Fruit fly (Drosophila melanogaster) whole organism, wandering third instar larva: Measurements from ENCODE around the gene CG6126.

ENCODE experiments used
- Abd-B ChIP-seq: fragments of >200 bp; optimal IDR thresholded peaks from 2 replicates; lab custom pipeline; 2017; ENCODE audit warnings: missing biosample characterization, missing genetic modification characterization
- CG32264 ChIP-seq: fragments of 200-800 bp; sonication (Bioruptor generic); optimal IDR thresholded peaks from 2 replicates; lab custom pipeline; 2016; ENCODE audit warnings: missing biosample characterization, missing genetic modification characterization
- CG9705 ChIP-seq: fragments of 200-800 bp; sonication (Bioruptor generic); optimal IDR thresholded peaks from 2 replicates; lab custom pipeline; 2018; ENCODE audit warnings: missing biosample characterization, mild to moderate bottlenecking, missing genetic modification characterization
- CrebA ChIP-seq: fragments of 200-800 bp; sonication (Bioruptor generic); optimal IDR thresholded peaks from 2 replicates; lab custom pipeline; 2016; ENCODE audit warnings: missing biosample characterization, mild to moderate bottlenecking, missing genetic modification characterization, borderline replicate concordance
- Dfd ChIP-seq: fragments of >200 bp; optimal IDR thresholded peaks from 2 replicates; lab custom pipeline; 2017; ENCODE audit warnings: missing biosample characterization, missing genetic modification characterization
- Dif ChIP-seq: fragments of 200-275, 200-300 bp; sonication (Bioruptor generic); optimal IDR thresholded peaks from 2 replicates; lab custom pipeline; 2018; ENCODE audit warnings: missing biosample characterization, missing genetic modification characterization; ENCODE audit not compliant: partially characterized antibody
- GATAd ChIP-seq: sonication (Bioruptor generic); optimal IDR thresholded peaks from 2 replicates; lab custom pipeline; 2016; ENCODE audit warnings: missing biosample characterization, missing genetic modification characterization
- HLH106 ChIP-seq: fragments of 200-800 bp; optimal IDR thresholded peaks from 3 replicates; lab custom pipeline; 2019; ENCODE audit warnings: missing biosample characterization, mild to moderate bottlenecking, missing genetic modification characterization, moderate library complexity
- Hnf4 ChIP-seq: fragments of 200-800 bp; sonication (Bioruptor generic); optimal IDR thresholded peaks from 2 replicates; lab custom pipeline; 2016; ENCODE audit warnings: missing biosample characterization, mild to moderate bottlenecking, missing genetic modification characterization
- Hr78 ChIP-seq: fragments of >200 bp; optimal IDR thresholded peaks from 2 replicates; lab custom pipeline; 2017; ENCODE audit warnings: missing biosample characterization, missing genetic modification characterization
- Hr83 ChIP-seq: fragments of 200-300 bp; sonication (Bioruptor generic); optimal IDR thresholded peaks from 2 replicates; lab custom pipeline; 2016; ENCODE audit warnings: missing biosample characterization, mild to moderate bottlenecking, missing genetic modification characterization, moderate library complexity; ENCODE audit not compliant: poor library complexity, severe bottlenecking
- Jra ChIP-seq: sonication (Bioruptor generic); optimal IDR thresholded peaks from 2 replicates; lab custom pipeline; 2016; ENCODE audit warnings: missing biosample characterization, missing genetic modification characterization
- Mio ChIP-seq: sonication (Bioruptor generic); optimal IDR thresholded peaks from 2 replicates; lab custom pipeline; 2016; ENCODE audit warnings: missing biosample characterization, missing genetic modification characterization
- Myc ChIP-seq: fragments of >200 bp; optimal IDR thresholded peaks from 2 replicates; lab custom pipeline; 2017
- N ChIP-seq: fragments of >200 bp; optimal IDR thresholded peaks from 2 replicates; lab custom pipeline; 2018; ENCODE audit warnings: missing biosample characterization, missing external identifiers, missing genetic modification characterization
- OdsH ChIP-seq: fragments of 200-800 bp; sonication (Bioruptor generic); optimal IDR thresholded peaks from 2 replicates; lab custom pipeline; 2016; ENCODE audit warnings: missing biosample characterization, mild to moderate bottlenecking, missing genetic modification characterization
- Rel ChIP-seq, 2 experiments: fragments of 200-800 bp; sonication (Bioruptor generic) in 1 of 2; optimal IDR thresholded peaks; 2 replicates in 1 of 2; 3 replicates in 1 of 2; lab custom pipeline; 2016 to 2019; ENCODE audit warnings: mild to moderate bottlenecking in 2 of 2, missing biosample characterization in 2 of 2, missing genetic modification characterization in 2 of 2, moderate library complexity in 1 of 2
- Sp1 ChIP-seq: fragments of 200-800 bp; sonication (Bioruptor generic); optimal IDR thresholded peaks from 3 replicates; lab custom pipeline; 2019; ENCODE audit warnings: missing biosample characterization, mild to moderate bottlenecking, missing genetic modification characterization, moderate library complexity
- Vsx2 ChIP-seq: fragments of 200-300, 225-300 bp; sonication (Bioruptor generic); optimal IDR thresholded peaks from 2 replicates; lab custom pipeline; 2018; ENCODE audit warnings: missing biosample characterization, missing genetic modification characterization; ENCODE audit not compliant: partially characterized antibody
- br ChIP-seq: fragments of 200-800 bp; sonication (Bioruptor generic); optimal IDR thresholded peaks from 2 replicates; lab custom pipeline; 2016; ENCODE audit warnings: missing biosample characterization, missing genetic modification characterization
- brk ChIP-seq: fragments of 200-800 bp; sonication (Bioruptor generic); optimal IDR thresholded peaks from 2 replicates; lab custom pipeline; 2016; ENCODE audit warnings: missing biosample characterization, mild to moderate bottlenecking, missing genetic modification characterization
- dl ChIP-seq, 2 experiments: fragments of 175-275, 200-275 bp in 1 of 2; fragments of 200-275 bp in 1 of 2; sonication (Bioruptor generic); optimal IDR thresholded peaks; lab custom pipeline; 2018; ENCODE audit warnings: mild to moderate bottlenecking in 2 of 2, missing biosample characterization in 2 of 2, missing genetic modification characterization in 2 of 2, moderate library complexity in 2 of 2; ENCODE audit not compliant: partially characterized antibody in 2 of 2, insufficient read depth in 1 of 2
- dmrt93B ChIP-seq: fragments of 200-800 bp; sonication (Bioruptor generic); optimal IDR thresholded peaks from 2 replicates; lab custom pipeline; 2018; ENCODE audit warnings: missing biosample characterization, mild to moderate bottlenecking, missing genetic modification characterization
- dsf ChIP-seq: sonication (Bioruptor generic); optimal IDR thresholded peaks from 2 replicates; lab custom pipeline; 2016; ENCODE audit warnings: missing biosample characterization, missing genetic modification characterization, borderline replicate concordance
- ey ChIP-seq: fragments of 200-800 bp; sonication (Bioruptor generic); optimal IDR thresholded peaks from 2 replicates; lab custom pipeline; 2016; ENCODE audit warnings: missing biosample characterization, missing genetic modification characterization
- foxo ChIP-seq, 2 experiments: fragments of 200-800 bp; sonication (Bioruptor generic); optimal IDR thresholded peaks; 2 replicates in 1 of 2; 3 replicates in 1 of 2; lab custom pipeline; 2016 to 2017; ENCODE audit warnings: missing biosample characterization in 2 of 2, missing genetic modification characterization in 2 of 2
- fru ChIP-seq: fragments of 200-800 bp; sonication (Bioruptor generic); optimal IDR thresholded peaks from 3 replicates; lab custom pipeline; 2016; ENCODE audit warnings: missing biosample characterization, mild to moderate bottlenecking, missing genetic modification characterization
- h ChIP-seq: fragments of 200-800 bp; sonication (Bioruptor generic); optimal IDR thresholded peaks from 3 replicates; lab custom pipeline; 2016; ENCODE audit warnings: missing biosample characterization, mild to moderate bottlenecking, missing genetic modification characterization
- jim ChIP-seq: fragments of 175-275, 200-325 bp; sonication (Bioruptor generic); optimal IDR thresholded peaks from 2 replicates; lab custom pipeline; 2016; ENCODE audit warnings: missing biosample characterization, mild to moderate bottlenecking, missing genetic modification characterization
- lola ChIP-seq: fragments of >200 bp; optimal IDR thresholded peaks from 2 replicates; lab custom pipeline; 2017; ENCODE audit warnings: missing biosample characterization, missing genetic modification characterization
- pan ChIP-seq: fragments of >200 bp; optimal IDR thresholded peaks from 2 replicates; lab custom pipeline; 2017
- psq ChIP-seq: fragments of 200-800 bp; sonication (Bioruptor generic); optimal IDR thresholded peaks from 3 replicates; lab custom pipeline; 2017; ENCODE audit warnings: missing biosample characterization, mild to moderate bottlenecking, missing genetic modification characterization, moderate library complexity
- rgr ChIP-seq: fragments of 200-800 bp; sonication (Bioruptor generic); optimal IDR thresholded peaks from 3 replicates; lab custom pipeline; 2016; ENCODE audit warnings: missing biosample characterization, mild to moderate bottlenecking, missing genetic modification characterization
- sage ChIP-seq: fragments of 200-800 bp; sonication (Bioruptor generic); optimal IDR thresholded peaks from 2 replicates; lab custom pipeline; 2016; ENCODE audit warnings: missing biosample characterization, mild to moderate bottlenecking, missing genetic modification characterization
- sv ChIP-seq: fragments of 200-800 bp; sonication (Bioruptor generic); optimal IDR thresholded peaks from 3 replicates; lab custom pipeline; 2016; ENCODE audit warnings: missing biosample characterization, missing genetic modification characterization
- tai ChIP-seq: sonication (Bioruptor generic); optimal IDR thresholded peaks from 2 replicates; lab custom pipeline; 2016; ENCODE audit warnings: missing biosample characterization, missing genetic modification characterization
- usp ChIP-seq: fragments of >200 bp; optimal IDR thresholded peaks from 2 replicates; lab custom pipeline; 2017; ENCODE audit warnings: missing biosample characterization, missing genetic modification characterization
- woc ChIP-seq: sonication (Bioruptor generic); optimal IDR thresholded peaks from 2 replicates; lab custom pipeline; 2016; ENCODE audit warnings: missing biosample characterization, mild to moderate bottlenecking, missing genetic modification characterization

CG6126 gene

DNA sequence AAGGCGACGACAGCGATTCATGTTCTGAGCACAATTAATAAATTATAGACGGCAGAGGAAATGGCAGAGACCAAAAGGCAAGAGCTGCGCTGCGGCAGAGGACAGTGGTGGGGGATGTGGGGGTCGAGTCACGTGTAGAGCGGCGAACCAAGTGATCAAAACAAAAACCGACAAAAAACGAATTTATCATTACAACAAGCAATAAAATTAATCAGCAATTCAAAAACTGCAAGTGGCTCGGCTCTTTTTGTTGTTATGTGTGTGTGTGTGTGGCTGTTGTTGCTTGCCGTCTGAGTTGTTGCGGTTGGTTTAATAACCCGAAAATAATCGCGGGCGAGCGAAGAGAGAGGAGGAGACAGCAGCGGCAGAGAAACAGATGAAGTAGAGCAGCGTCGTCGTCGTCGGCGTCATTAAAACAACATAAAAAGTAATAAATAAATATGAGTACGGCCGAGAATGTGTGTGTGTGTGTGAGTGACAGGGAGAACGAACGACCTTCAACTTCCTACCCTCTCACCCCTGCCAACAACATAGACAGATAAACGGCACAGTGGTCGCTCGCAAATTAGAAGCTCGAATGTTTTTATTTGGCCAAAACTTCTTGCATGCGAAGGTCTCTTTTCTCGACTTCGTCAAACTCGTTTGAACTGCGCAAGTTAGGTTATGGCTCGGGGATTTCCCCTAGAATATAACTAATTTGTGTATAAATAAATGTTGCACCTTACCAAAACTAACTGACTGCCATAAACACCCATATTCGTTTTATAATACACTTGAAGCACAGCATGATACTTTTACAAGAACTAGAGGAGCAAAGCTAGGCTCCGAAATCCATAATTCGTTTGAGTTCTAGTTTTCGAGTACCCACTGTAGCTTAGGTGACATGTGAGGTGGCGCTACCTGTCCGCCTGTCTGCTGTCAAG is 28.8 kb upstream of the CG6126 start:
- TF ChIP-seq CG9705 (GFP tag; lab: Kevin White, UChicago), result peak; percentile 26
- peak; percentile 74 for TF ChIP-seq sv (GFP tag; lab: Kevin White, UChicago)
- no peak for TF ChIP-seq N
- peak; percentile 66 for TF ChIP-seq HLH106 (tag; lab: Kevin White, UChicago)
- no peak for TF ChIP-seq sage
- no peak for TF ChIP-seq Mio (GFP tag; lab: Kevin White, UChicago)
- no peak for TF ChIP-seq GATAd (GFP tag; lab: Kevin White, UChicago)
- TF ChIP-seq usp (GFP tag; lab: Kevin White, UChicago), result no peak
- peak; percentile 57 for TF ChIP-seq rgr
- TF ChIP-seq foxo (GFP tag; optimal IDR thresholded peaks at IDR 0.05; lab: Kevin White, UChicago), result peak in 1 of 2 experiments; percentile 75
- no peak for TF ChIP-seq lola (GFP tag; lab: Kevin White, UChicago)
- TF ChIP-seq Dif (GFP tag; lab: Kevin White, UChicago), result no peak
- TF ChIP-seq brk (GFP tag; lab: Kevin White, UChicago), result peak; percentile 41
- peak; percentile 52 for TF ChIP-seq dmrt93B (GFP tag; lab: Kevin White, UChicago)
- no peak for TF ChIP-seq pan (lab: Kevin White, UChicago)
- TF ChIP-seq CrebA (GFP tag; lab: Kevin White, UChicago), result no peak
- peak; percentile 32 for TF ChIP-seq Hr83
- TF ChIP-seq fru (GFP tag; lab: Kevin White, UChicago), result peak; percentile 78
- peak; percentile 76 for TF ChIP-seq ey (GFP tag; lab: Kevin White, UChicago)
- peak; percentile 35 for TF ChIP-seq Dfd (GFP tag; lab: Kevin White, UChicago)
- peak; percentile 45 for TF ChIP-seq tai
- peak; percentile 58 for TF ChIP-seq OdsH (GFP tag; lab: Kevin White, UChicago)
- peak; percentile 31 for TF ChIP-seq jim (GFP tag; lab: Kevin White, UChicago)
- TF ChIP-seq dl (GFP tag; optimal IDR thresholded peaks at IDR 0.05; lab: Kevin White, UChicago; ENCODE audit: insufficient read depth in 1 of 2, partially characterized antibody in 2 of 2), result no peak
- no peak for TF ChIP-seq Hr78 (GFP tag; lab: Kevin White, UChicago)
- TF ChIP-seq dsf, result no peak
- TF ChIP-seq Myc (lab: Kevin White, UChicago), result no peak
- peak; percentile 43 for TF ChIP-seq Sp1 (GFP tag; lab: Kevin White, UChicago)
- peak; percentile 99 for TF ChIP-seq psq
- TF ChIP-seq Jra (GFP tag; lab: Kevin White, UChicago), result no peak
- TF ChIP-seq woc, result peak; percentile 65
- no peak for TF ChIP-seq CG32264
- peak; percentile 73 for TF ChIP-seq h (GFP tag; lab: Kevin White, UChicago)
- TF ChIP-seq Hnf4, result no peak
- peak; percentile 51 for TF ChIP-seq Rel (GFP tag; optimal IDR thresholded peaks at IDR 0.05; lab: Kevin White, UChicago)
- peak; percentile 64 for TF ChIP-seq Rel (tag; optimal IDR thresholded peaks at IDR 0.05; lab: Kevin White, UChicago)
- no peak for TF ChIP-seq Abd-B (GFP tag; lab: Kevin White, UChicago)
- TF ChIP-seq Vsx2 (GFP tag; lab: Kevin White, UChicago), result peak; percentile 30
- peak; percentile 52 for TF ChIP-seq br (GFP tag; lab: Kevin White, UChicago)

DNA sequence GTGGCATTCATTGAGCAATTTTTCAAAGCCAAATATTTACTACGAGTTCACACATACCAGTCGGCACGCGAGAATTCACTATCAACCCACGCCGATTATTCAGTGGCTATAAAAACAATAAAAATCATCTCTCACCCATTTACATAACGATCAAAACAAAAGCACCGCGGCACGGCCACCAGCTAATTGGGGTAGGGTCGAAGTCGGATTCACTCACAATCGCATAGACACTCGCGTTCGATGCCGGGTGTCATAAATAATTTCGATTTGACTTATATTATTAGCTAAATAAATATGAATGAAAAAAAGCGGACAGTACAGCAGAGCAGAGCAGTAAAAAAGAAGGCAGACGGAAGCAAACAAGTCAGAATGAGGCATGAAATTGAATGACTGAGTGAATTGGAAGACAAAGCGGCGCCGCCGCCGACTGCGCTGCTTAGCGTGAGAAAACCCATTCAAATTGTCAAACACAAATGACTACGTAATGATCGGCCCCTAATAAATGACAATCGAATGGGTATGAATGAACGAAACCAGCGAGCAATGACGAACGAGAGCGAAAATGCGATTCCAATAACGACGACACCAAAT is 27.3 kb upstream of the CG6126 start:
- TF ChIP-seq h (GFP tag; lab: Kevin White, UChicago), result peak; percentile 19
- no peak for TF ChIP-seq dl (GFP tag; optimal IDR thresholded peaks at IDR 0.05; lab: Kevin White, UChicago; ENCODE audit: insufficient read depth in 1 of 2, partially characterized antibody in 2 of 2)
- no peak for TF ChIP-seq Abd-B (GFP tag; lab: Kevin White, UChicago)
- TF ChIP-seq sage, result no peak
- TF ChIP-seq Hnf4, result peak; percentile 1
- TF ChIP-seq dsf, result no peak
- no peak for TF ChIP-seq Rel (GFP tag; optimal IDR thresholded peaks at IDR 0.05; lab: Kevin White, UChicago)
- peak; percentile 14 for TF ChIP-seq Rel (tag; optimal IDR thresholded peaks at IDR 0.05; lab: Kevin White, UChicago)
